Worm (Caenorhabditis elegans): ENCODE measurements around the gene F12E12.6.

- TF ChIP-seq him-1 (tag; optimal IDR thresholded peaks at IDR 0.05) (no peak), dao-5 (tag; optimal IDR thresholded peaks at IDR 0.05) (no peak), W03F9.2 (tag; optimal IDR thresholded peaks at IDR 0.05) (no peak)
These were observed 37.2 kb downstream of the F12E12.6 start, which contains the start of gene srx-104 for ce11 chrII:3699591-3699990.

All from whole organism, L4/young adult.